Worm (Caenorhabditis elegans) whole organism, L4 larva: ENCODE measurements around the gene rps-4.

Experiments used
- F26F4.8 ChIP-seq: fragments of 200-800 bp; sonication (Bioruptor generic); conservative IDR thresholded peaks from 2 replicates; pipeline ENCODE4 v1.3.6; 2022; ENCODE audit warnings: missing genetic modification characterization, missing compliant biosample characterization
- F44E2.7 ChIP-seq: fragments of 200-800 bp; sonication (Bioruptor generic); IDR thresholded peaks from 2 replicates; pipeline ENCODE4 v2.1.2; 2022; ENCODE audit warnings: missing genetic modification characterization, missing compliant biosample characterization
- F49E8.2 ChIP-seq: sonication (generic microtip); optimal IDR thresholded peaks from 2 replicates; lab custom pipeline; 2016; ENCODE audit warnings: missing compliant biosample characterization, mild to moderate bottlenecking, missing genetic modification characterization, borderline replicate concordance
- R02D3.7 ChIP-seq: fragments of 150-350 bp; sonication (generic microtip); optimal IDR thresholded peaks from 3 replicates; lab custom pipeline; 2014; ENCODE audit warnings: missing biosample characterization, missing genetic modification characterization
- T20F7.1 ChIP-seq: fragments of 200-800 bp; sonication (Bioruptor generic); optimal IDR thresholded peaks from 2 replicates; lab custom pipeline; 2018; ENCODE audit warnings: mild to moderate bottlenecking, missing genetic modification characterization, missing compliant biosample characterization
- Y105C5A.15 ChIP-seq: fragments of 200-800 bp; sonication (Bioruptor generic); IDR thresholded peaks from 2 replicates; pipeline ENCODE4 v1.3.6; 2022; ENCODE audit warnings: missing genetic modification characterization, missing compliant biosample characterization
- Y5F2A.4 ChIP-seq: fragments of 200-800 bp; sonication (Bioruptor generic); optimal IDR thresholded peaks from 2 replicates; lab custom pipeline; 2018; ENCODE audit warnings: mild to moderate bottlenecking, missing genetic modification characterization, missing compliant biosample characterization
- Y75B8A.6 ChIP-seq: fragments of 200-800 bp; sonication (Bioruptor generic); IDR thresholded peaks from 2 replicates; pipeline ENCODE4 v1.3.6; 2022; ENCODE audit warnings: missing genetic modification reagents, missing genetic modification characterization, missing compliant biosample characterization
- ZK546.5 ChIP-seq, 2 experiments: sonication (generic microtip); optimal IDR thresholded peaks; 2 replicates each; lab custom pipeline; 2017; ENCODE audit warnings: missing biosample characterization in 2 of 2, missing genetic modification characterization in 2 of 2
- aha-1 ChIP-seq: fragments of 150-350 bp; peaks from one replicate; lab custom pipeline; 2014; ENCODE audit warnings: missing biosample characterization, missing genetic modification characterization
- arid-1 ChIP-seq: fragments of 200-800 bp; sonication (Bioruptor generic); conservative IDR thresholded peaks from 2 replicates; pipeline ENCODE4 v1.3.6; 2022; ENCODE audit warnings: missing genetic modification reagents, missing genetic modification characterization, missing compliant biosample characterization
- ceh-28 ChIP-seq: fragments of 150-350 bp; optimal IDR thresholded peaks from 2 replicates; lab custom pipeline; 2014; ENCODE audit warnings: missing biosample characterization, missing genetic modification reagents, missing genetic modification characterization
- ceh-32 ChIP-seq: sonication (generic microtip); optimal IDR thresholded peaks from 2 replicates; lab custom pipeline; 2016; ENCODE audit warnings: mild to moderate bottlenecking, missing genetic modification characterization, missing compliant biosample characterization; ENCODE audit not compliant: poor library complexity
- ceh-44 ChIP-seq: fragments of 200-800 bp; sonication (Bioruptor generic); IDR thresholded peaks from 2 replicates; pipeline ENCODE4 v1.3.6; 2022; ENCODE audit warnings: missing genetic modification reagents, missing genetic modification characterization, missing compliant biosample characterization
- ceh-82 ChIP-seq: sonication (generic microtip); optimal IDR thresholded peaks from 2 replicates; lab custom pipeline; 2017; ENCODE audit warnings: missing biosample characterization, missing genetic modification characterization
- cey-2 ChIP-seq: sonication (generic microtip); optimal IDR thresholded peaks from 3 replicates; lab custom pipeline; 2017; ENCODE audit warnings: missing genetic modification characterization, mild to moderate bottlenecking, missing compliant biosample characterization, antibody characterized with exemption, borderline replicate concordance; ENCODE audit not compliant: insufficient read depth
- ctbp-1 ChIP-seq: fragments of 200-800 bp; sonication (Bioruptor generic); IDR thresholded peaks from 2 replicates; pipeline ENCODE4 v1.3.6; 2022; ENCODE audit warnings: missing genetic modification reagents, missing genetic modification characterization, missing compliant biosample characterization
- daf-8 ChIP-seq: fragments of 200-800 bp; sonication (Bioruptor generic); IDR thresholded peaks from 2 replicates; pipeline ENCODE4 v1.3.6; 2022; ENCODE audit warnings: missing genetic modification characterization, missing compliant biosample characterization
- dmd-8 ChIP-seq: fragments of 200-800 bp; sonication (Bioruptor generic); IDR thresholded peaks from 2 replicates; pipeline ENCODE4 v1.3.6; 2022; ENCODE audit warnings: missing genetic modification characterization, missing compliant biosample characterization
- dpl-1 ChIP-seq: fragments of 150-350 bp; optimal IDR thresholded peaks from 2 replicates; lab custom pipeline; 2014; ENCODE audit warnings: missing biosample characterization, missing genetic modification reagents, missing genetic modification characterization
- duxl-1 ChIP-seq: sonication (generic microtip); optimal IDR thresholded peaks from 2 replicates; lab custom pipeline; 2016; ENCODE audit warnings: mild to moderate bottlenecking, missing genetic modification characterization, moderate library complexity, missing compliant biosample characterization; ENCODE audit not compliant: poor library complexity
- dve-1 ChIP-seq: sonication (generic microtip); optimal IDR thresholded peaks from 2 replicates; lab custom pipeline; 2017; ENCODE audit warnings: antibody characterized with exemption, mild to moderate bottlenecking, missing genetic modification characterization, missing compliant biosample characterization; ENCODE audit not compliant: insufficient read depth
- egl-27 ChIP-seq: sonication (generic microtip); optimal IDR thresholded peaks from 3 replicates; lab custom pipeline; 2017; ENCODE audit warnings: missing biosample characterization, missing genetic modification reagents, missing genetic modification characterization
- fkh-10 ChIP-seq: fragments of 150-350 bp; optimal IDR thresholded peaks from 2 replicates; lab custom pipeline; 2014; ENCODE audit warnings: missing biosample characterization, missing genetic modification reagents, missing genetic modification characterization
- hlh-11 ChIP-seq: fragments of 200-800 bp; sonication (Bioruptor generic); optimal IDR thresholded peaks from 2 replicates; lab custom pipeline; 2018; ENCODE audit warnings: mild to moderate bottlenecking, missing genetic modification characterization, missing compliant biosample characterization
- jun-1 ChIP-seq: fragments of 150-350 bp; optimal IDR thresholded peaks from 2 replicates; lab custom pipeline; 2014; ENCODE audit warnings: missing biosample characterization, missing genetic modification reagents, missing genetic modification characterization
- lim-7 ChIP-seq: fragments of 200-800 bp; sonication (Bioruptor generic); IDR thresholded peaks from 2 replicates; pipeline ENCODE4 v1.3.6; 2022; ENCODE audit warnings: missing genetic modification characterization, missing compliant biosample characterization
- lin-15B ChIP-seq: fragments of 150-350 bp; sonication (generic microtip); optimal IDR thresholded peaks from 3 replicates; lab custom pipeline; 2014; ENCODE audit warnings: missing biosample characterization, missing genetic modification characterization
- lin-38 ChIP-seq: fragments of 200-800 bp; sonication (Bioruptor generic); IDR thresholded peaks from 2 replicates; pipeline ENCODE4 v1.3.6; 2022; ENCODE audit warnings: missing genetic modification reagents, missing genetic modification characterization, missing compliant biosample characterization
- lin-39 ChIP-seq: fragments of 150-350 bp; optimal IDR thresholded peaks from 2 replicates; lab custom pipeline; 2014; ENCODE audit warnings: missing biosample characterization, missing genetic modification reagents, missing genetic modification characterization
- madf-5 ChIP-seq, 2 experiments: fragments of 200-800 bp; sonication (Bioruptor generic); IDR thresholded peaks; 2 replicates each; pipeline ENCODE4 v1.3.6; 2022; ENCODE audit warnings: missing compliant biosample characterization in 2 of 2, missing genetic modification characterization in 2 of 2
- mdt-29 ChIP-seq: fragments of 200-800 bp; sonication (Bioruptor generic); IDR thresholded peaks from 2 replicates; pipeline ENCODE4 v1.3.6; 2022; ENCODE audit warnings: missing genetic modification reagents, missing genetic modification characterization, missing compliant biosample characterization
- mes-2 ChIP-seq: sonication (generic microtip); optimal IDR thresholded peaks from 2 replicates; lab custom pipeline; 2016; ENCODE audit warnings: missing genotype, mild to moderate bottlenecking, missing genetic modification characterization, missing compliant biosample characterization; ENCODE audit not compliant: poor library complexity, severe bottlenecking
- nhr-41 ChIP-seq: fragments of 200-800 bp; sonication (Bioruptor generic); IDR thresholded peaks from 2 replicates; pipeline ENCODE4 v1.3.6; 2022; ENCODE audit warnings: missing genetic modification reagents, missing genetic modification characterization, missing compliant biosample characterization
- nhr-42 ChIP-seq: fragments of 200-800 bp; sonication (Bioruptor generic); IDR thresholded peaks from 2 replicates; pipeline ENCODE4 v1.3.6; 2022; ENCODE audit warnings: missing genetic modification characterization, missing compliant biosample characterization
- nhr-48 ChIP-seq: sonication (generic microtip); optimal IDR thresholded peaks from 2 replicates; lab custom pipeline; 2016; ENCODE audit warnings: mild to moderate bottlenecking, missing genetic modification characterization, missing compliant biosample characterization
- nhr-6 ChIP-seq: fragments of 150-350 bp; optimal IDR thresholded peaks from 2 replicates; lab custom pipeline; 2014; ENCODE audit warnings: missing biosample characterization, missing genetic modification characterization
- nhr-76 ChIP-seq: fragments of 150-350 bp; optimal IDR thresholded peaks from 2 replicates; lab custom pipeline; 2014; ENCODE audit warnings: missing biosample characterization, missing genetic modification characterization
- php-3 ChIP-seq: fragments of 200-800 bp; sonication (Bioruptor generic); IDR thresholded peaks from 2 replicates; pipeline ENCODE4 v1.3.6; 2022; ENCODE audit warnings: missing genetic modification reagents, missing genetic modification characterization, missing compliant biosample characterization
- pqm-1 ChIP-seq: sonication (generic microtip); optimal IDR thresholded peaks from 2 replicates; lab custom pipeline; 2017; ENCODE audit warnings: missing biosample characterization, missing genetic modification characterization
- rbr-2 ChIP-seq: sonication (generic microtip); optimal IDR thresholded peaks from 2 replicates; lab custom pipeline; 2016; ENCODE audit warnings: missing genotype, missing genetic modification characterization, missing compliant biosample characterization
- sdz-12 ChIP-seq: fragments of 200-800 bp; sonication (Bioruptor generic); optimal IDR thresholded peaks from 2 replicates; lab custom pipeline; 2018; ENCODE audit warnings: mild to moderate bottlenecking, missing genetic modification characterization, missing compliant biosample characterization
- set-16 ChIP-seq: fragments of 200-800 bp; sonication (Bioruptor generic); IDR thresholded peaks from 2 replicates; pipeline ENCODE4 v1.3.6; 2022; ENCODE audit warnings: missing genetic modification reagents, missing genetic modification characterization, missing compliant biosample characterization
- snpc-1.2 ChIP-seq: fragments of 200-800 bp; sonication (Bioruptor generic); IDR thresholded peaks from 2 replicates; pipeline ENCODE4 v1.3.6; 2022; ENCODE audit warnings: missing genetic modification reagents, missing genetic modification characterization, missing compliant biosample characterization
- snpc-4 ChIP-seq: fragments of 150-350 bp; optimal IDR thresholded peaks from 2 replicates; lab custom pipeline; 2014; ENCODE audit warnings: missing biosample characterization, missing genetic modification characterization
- spr-1 ChIP-seq: sonication (generic microtip); optimal IDR thresholded peaks from 2 replicates; lab custom pipeline; 2016; ENCODE audit warnings: mild to moderate bottlenecking, missing genetic modification characterization, missing compliant biosample characterization
- tra-1 ChIP-seq: fragments of 200-800 bp; sonication (Bioruptor generic); IDR thresholded peaks from 2 replicates; pipeline ENCODE4 v1.3.6; 2022; ENCODE audit warnings: missing genetic modification reagents, missing genetic modification characterization, missing compliant biosample characterization
- unc-62 ChIP-seq, 3 experiments: fragments of 150-350 bp in 1 of 3; sonication (generic microtip); optimal IDR thresholded peaks in 2 of 3; peaks in 1 of 3; 1 replicate in 1 of 3; 2 replicates in 2 of 3; lab custom pipeline; 2014 to 2017; ENCODE audit warnings: missing biosample characterization in 3 of 3, missing genetic modification characterization in 3 of 3, missing genetic modification reagents in 3 of 3, missing genotype in 1 of 3
- zag-1 ChIP-seq: fragments of 150-350 bp; optimal IDR thresholded peaks from 2 replicates; lab custom pipeline; 2014; ENCODE audit warnings: missing biosample characterization, missing genetic modification characterization
- zfp-2 ChIP-seq: sonication (generic microtip); optimal IDR thresholded peaks from 2 replicates; lab custom pipeline; 2016; ENCODE audit warnings: mild to moderate bottlenecking, missing genetic modification characterization, missing compliant biosample characterization
- zfp-3 ChIP-seq: fragments of 200-800 bp; sonication (Bioruptor generic); conservative IDR thresholded peaks from 2 replicates; pipeline ENCODE4 v1.3.6; 2022; ENCODE audit warnings: missing genetic modification reagents, missing genetic modification characterization, missing compliant biosample characterization
- ztf-7 ChIP-seq: fragments of 150-350 bp; optimal IDR thresholded peaks from 2 replicates; lab custom pipeline; 2014; ENCODE audit warnings: missing biosample characterization, missing genetic modification characterization

rps-4 gene

DNA sequence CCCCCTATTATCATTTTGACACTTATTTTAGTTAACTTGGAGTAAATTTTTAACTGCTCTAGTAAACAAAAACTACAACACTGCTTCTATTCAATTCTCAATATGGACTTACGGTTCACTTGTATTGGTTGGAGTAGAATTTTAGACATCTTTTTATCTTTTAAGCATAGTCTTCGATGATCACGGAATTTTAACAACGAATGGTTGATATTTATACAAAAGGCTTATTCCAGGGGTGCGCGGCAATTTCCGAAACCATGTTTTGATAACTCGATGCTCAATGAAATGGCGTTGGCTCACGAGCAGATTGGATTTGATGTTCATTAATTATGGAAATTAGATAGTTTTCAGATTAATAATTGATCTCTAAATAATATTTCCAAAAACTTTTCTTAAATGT lies 41.1 kb downstream of the rps-4 start:
- no peak for TF ChIP-seq zag-1 (tag; lab: Kevin White, UChicago)
- no peak for TF ChIP-seq sdz-12 (GFP tag; lab: Kevin White, UChicago)
- no peak for TF ChIP-seq mes-2 (tag; lab: Kevin White, UChicago)
- no peak for TF ChIP-seq duxl-1
- TF ChIP-seq dpl-1 (GFP tag; lab: Kevin White, UChicago) = no peak
- TF ChIP-seq Y105C5A.15 (GFP tag; lab: Robert Waterston, UW) = no peak
- no peak for TF ChIP-seq jun-1 (tag; lab: Kevin White, UChicago)
- no peak for TF ChIP-seq spr-1 (tag; lab: Kevin White, UChicago)
- TF ChIP-seq dve-1 (tag; lab: Kevin White, UChicago) = no peak
- no peak for TF ChIP-seq ztf-7
- TF ChIP-seq nhr-6 (tag; lab: Kevin White, UChicago) = no peak
- TF ChIP-seq fkh-10 (GFP tag; lab: Kevin White, UChicago) = no peak
- TF ChIP-seq nhr-48 (tag; lab: Kevin White, UChicago) = no peak
- TF ChIP-seq dmd-8 (GFP tag; lab: Robert Waterston, UW) = no peak
- no peak for TF ChIP-seq tra-1 (GFP tag; lab: Robert Waterston, UW)
- no peak for TF ChIP-seq nhr-76 (tag; lab: Kevin White, UChicago)
- peak; percentile 78 for TF ChIP-seq snpc-1.2 (GFP tag; lab: Robert Waterston, UW)
- TF ChIP-seq T20F7.1 = no peak
- no peak for TF ChIP-seq nhr-41 (GFP tag; lab: Robert Waterston, UW)
- no peak for TF ChIP-seq snpc-4 (tag; lab: Kevin White, UChicago)
- peak; percentile 63 for TF ChIP-seq lin-38
- peak; percentile 19 for TF ChIP-seq Y5F2A.4
- no peak for TF ChIP-seq F26F4.8 (GFP tag; lab: Robert Waterston, UW)
- TF ChIP-seq Y75B8A.6 (GFP tag; lab: Robert Waterston, UW) = no peak
- TF ChIP-seq zfp-3 (GFP tag; lab: Robert Waterston, UW) = 0 out of 2 replicates have a peak, but pooled peaks have one; percentile 13
- TF ChIP-seq ZK546.5 (tag; optimal IDR thresholded peaks at IDR 0.05; lab: Kevin White, UChicago) = no peak
- no peak for TF ChIP-seq lin-39 (tag; lab: Kevin White, UChicago)
- TF ChIP-seq rbr-2 (tag; lab: Kevin White, UChicago) = no peak
- no peak for TF ChIP-seq R02D3.7 (tag; lab: Kevin White, UChicago)
- no peak for TF ChIP-seq daf-8 (GFP tag; lab: Robert Waterston, UW)
- TF ChIP-seq ctbp-1 (GFP tag; lab: Robert Waterston, UW) = no peak
- TF ChIP-seq lin-15B (tag; lab: Kevin White, UChicago) = no peak
- no peak for TF ChIP-seq nhr-42 (GFP tag; lab: Robert Waterston, UW)
- TF ChIP-seq unc-62 (GFP tag; optimal IDR thresholded peaks at IDR 0.05 in 1 of 2; lab: Kevin White, UChicago) = no peak
- TF ChIP-seq unc-62 (tag; optimal IDR thresholded peaks at IDR 0.05; lab: Kevin White, UChicago) = no peak
- no peak for TF ChIP-seq lim-7 (GFP tag; lab: Robert Waterston, UW)
- no peak for TF ChIP-seq mdt-29 (GFP tag; lab: Robert Waterston, UW)
- TF ChIP-seq zfp-2 (tag; lab: Kevin White, UChicago) = no peak
- no peak for TF ChIP-seq ceh-44
- TF ChIP-seq arid-1 (GFP tag; lab: Robert Waterston, UW) = peak; percentile 45; the same call in 1 of the 2 replicates
- TF ChIP-seq set-16 (GFP tag; lab: Robert Waterston, UW) = no peak
- no peak for TF ChIP-seq ceh-28 (tag; lab: Kevin White, UChicago)
- TF ChIP-seq madf-5 (GFP tag; IDR thresholded peaks at IDR 0.05; lab: Robert Waterston, UW) = peak in 1 of 2 experiments; percentile 68; a peak in 1 of 4 replicates
- no peak for TF ChIP-seq F44E2.7 (GFP tag; lab: Robert Waterston, UW)
- no peak for TF ChIP-seq cey-2 (tag; lab: Kevin White, UChicago)
- no peak for TF ChIP-seq pqm-1 (tag; lab: Kevin White, UChicago)
- TF ChIP-seq ceh-82 (tag; lab: Kevin White, UChicago) = no peak
- no peak for TF ChIP-seq php-3 (GFP tag; lab: Robert Waterston, UW)
- TF ChIP-seq egl-27 (tag; lab: Kevin White, UChicago) = no peak
- TF ChIP-seq F49E8.2 (tag; lab: Kevin White, UChicago) = peak; percentile 87
- TF ChIP-seq ceh-32 = no peak
- peak; percentile 0 for TF ChIP-seq aha-1
- no peak for TF ChIP-seq hlh-11 (tag; lab: Kevin White, UChicago)
